1 worm cellular context compared by ENCODE assay signal in genomic region chrIV:13882573-13882972, ce11.
TF ChIP-seq lines count a peak whose summit lies in the region.

TSS of gene thoc-7 (plus strand) at chrIV:13882734.

TF ChIP-seq in whole organism, young adult, 124 proteins besides CTCF, POLR2A, EP300 and RAD21 (continued from another document):
- TF ChIP-seq mes-4 (tag; optimal IDR thresholded peaks at IDR 0.05; lab: Kevin White, UChicago) (no peak), chd-7 (tag; optimal IDR thresholded peaks at IDR 0.05; lab: Kevin White, UChicago) (peak; percentile 59), nhr-90 (tag; optimal IDR thresholded peaks at IDR 0.05; lab: Kevin White, UChicago) (no peak), F39B2.1 (GFP tag; IDR thresholded peaks at IDR 0.05; lab: Robert Waterston, UW) (peak; percentile 90), sdz-38 (tag; optimal IDR thresholded peaks at IDR 0.05; lab: Kevin White, UChicago) (no peak), sea-2 (GFP tag; IDR thresholded peaks at IDR 0.05; lab: Robert Waterston, UW) (no peak), T07F8.4 (tag; optimal IDR thresholded peaks at IDR 0.05; lab: Kevin White, UChicago) (no peak), F57C9.4 (tag; optimal IDR thresholded peaks at IDR 0.05; lab: Kevin White, UChicago) (no peak), hsf-1 (GFP tag; IDR thresholded peaks at IDR 0.05; lab: Robert Waterston, UW) (peak; percentile 80), ccch-3 (GFP tag; optimal IDR thresholded peaks at IDR 0.05; lab: Kevin White, UChicago) (no peak), F52B5.7 (tag; optimal IDR thresholded peaks at IDR 0.05; lab: Kevin White, UChicago) (peak; percentile 15), D2030.7 (GFP tag; IDR thresholded peaks at IDR 0.05; lab: Robert Waterston, UW) (no peak; the same call in 1 of the 2 replicates), dpff-1 (tag; optimal IDR thresholded peaks at IDR 0.05; lab: Kevin White, UChicago) (no peak), attf-3 (GFP tag; conservative IDR thresholded peaks at IDR 0.05; lab: Robert Waterston, UW) (no peak), F49E8.2 (tag; optimal IDR thresholded peaks at IDR 0.05; lab: Kevin White, UChicago; ENCODE audit: insufficient read depth) (peak; percentile 84), ztf-26 (tag; optimal IDR thresholded peaks at IDR 0.05; lab: Kevin White, UChicago) (no peak), efl-1 (GFP tag; optimal IDR thresholded peaks at IDR 0.05; lab: Kevin White, UChicago) (no peak), zim-3 (tag; optimal IDR thresholded peaks at IDR 0.05; lab: Kevin White, UChicago) (peak; percentile 21), repo-1 (tag; optimal IDR thresholded peaks at IDR 0.05; lab: Kevin White, UChicago) (peak; percentile 35), rcor-1 (GFP tag; IDR thresholded peaks at IDR 0.05; lab: Robert Waterston, UW) (peak; percentile 71), lsl-1 (GFP tag; optimal IDR thresholded peaks at IDR 0.05; lab: Kevin White, UChicago) (peak; percentile 53), nhr-27 (tag; optimal IDR thresholded peaks at IDR 0.05; lab: Kevin White, UChicago) (no peak), madf-8 (GFP tag; conservative IDR thresholded peaks at IDR 0.05; lab: Robert Waterston, UW) (no peak), bed-1 (GFP tag; IDR thresholded peaks at IDR 0.05; lab: Robert Waterston, UW) (no peak), F37B4.10 (GFP tag; IDR thresholded peaks at IDR 0.05; lab: Robert Waterston, UW) (no peak), mcd-1 (GFP tag; IDR thresholded peaks at IDR 0.05; lab: Robert Waterston, UW) (peak; percentile 37), F10E7.11 (tag; optimal IDR thresholded peaks at IDR 0.05; lab: Kevin White, UChicago) (no peak), Y67H2A.10 (GFP tag; conservative IDR thresholded peaks at IDR 0.05; lab: Robert Waterston, UW) (no peak), rec-8 (tag; optimal IDR thresholded peaks at IDR 0.05; lab: Kevin White, UChicago) (peak in 1 of 2 experiments; percentile 13), hlh-26 (GFP tag; conservative IDR thresholded peaks at IDR 0.05; lab: Robert Waterston, UW) (no peak), tbx-9 (tag; optimal IDR thresholded peaks at IDR 0.05; lab: Kevin White, UChicago; ENCODE audit: borderline replicate concordance) (no peak), fkh-3 (tag; optimal IDR thresholded peaks at IDR 0.05; lab: Kevin White, UChicago) (no peak), ama-1 (optimal IDR thresholded peaks at IDR 0.05; lab: Kevin White, UChicago) (no peak), ama-1 (GFP tag; optimal IDR thresholded peaks at IDR 0.05; lab: Kevin White, UChicago) (peak in 1 of 2 experiments; percentile 52), lag-1 (GFP tag; IDR thresholded peaks at IDR 0.05; lab: Robert Waterston, UW) (no peak), snpc-4 (GFP tag; optimal IDR thresholded peaks at IDR 0.05; lab: Kevin White, UChicago) (peak; percentile 35), snpc-4 (tag; optimal IDR thresholded peaks at IDR 0.05; lab: Kevin White, UChicago) (peak; percentile 7 to 94 (median 60)), gei-17 (GFP tag; optimal IDR thresholded peaks at IDR 0.05; lab: Kevin White, UChicago) (no peak), mxl-1 (tag; optimal IDR thresholded peaks at IDR 0.05; lab: Kevin White, UChicago) (peak; percentile 19), lin-54 (GFP tag; optimal IDR thresholded peaks at IDR 0.05; lab: Kevin White, UChicago) (peak; percentile 70), Y53F4B.3 (GFP tag; IDR thresholded peaks at IDR 0.05; lab: Robert Waterston, UW) (no peak), madf-6 (GFP tag; IDR thresholded peaks at IDR 0.05; lab: Robert Waterston, UW) (peak; percentile 86), zfh-2 (GFP tag; conservative IDR thresholded peaks at IDR 0.05; lab: Robert Waterston, UW) (0 out of 2 replicates have a peak, but pooled peaks have one; percentile 13), ekl-4 (GFP tag; IDR thresholded peaks at IDR 0.05; lab: Robert Waterston, UW) (peak; percentile 86; the same call in 1 of the 2 replicates), cebp-2 (GFP tag; IDR thresholded peaks at IDR 0.05; lab: Robert Waterston, UW) (peak; percentile 90; the same call in 1 of the 2 replicates), F57A8.1 (GFP tag; optimal IDR thresholded peaks at IDR 0.05; lab: Kevin White, UChicago) (no peak), somi-1 (GFP tag; optimal IDR thresholded peaks at IDR 0.05; lab: Kevin White, UChicago) (no peak), ceh-27 (GFP tag; optimal IDR thresholded peaks at IDR 0.05; lab: Kevin White, UChicago) (no peak), mel-28 (tag; optimal IDR thresholded peaks at IDR 0.05; lab: Kevin White, UChicago; ENCODE audit: borderline replicate concordance) (no peak), Y53G8AR.9 (GFP tag; conservative IDR thresholded peaks at IDR 0.05; lab: Robert Waterston, UW) (peak; percentile 77), let-607 (tag; optimal IDR thresholded peaks at IDR 0.05; lab: Kevin White, UChicago) (no peak), die-1 (tag; optimal IDR thresholded peaks at IDR 0.05; lab: Kevin White, UChicago) (peak; percentile 57), F22D6.2 (tag; optimal IDR thresholded peaks at IDR 0.05; lab: Kevin White, UChicago) (no peak), rpc-1 (optimal IDR thresholded peaks at IDR 0.05; lab: Kevin White, UChicago) (no peak), rpc-1 (tag; optimal IDR thresholded peaks at IDR 0.05; lab: Kevin White, UChicago) (no peak), ztf-18 (tag; optimal IDR thresholded peaks at IDR 0.05; lab: Kevin White, UChicago) (peak; percentile 36), lin-35 (GFP tag; optimal IDR thresholded peaks at IDR 0.05; lab: Kevin White, UChicago) (no peak), C17E4.6 (GFP tag; IDR thresholded peaks at IDR 0.05; lab: Robert Waterston, UW) (no peak), atf-7 (tag; optimal IDR thresholded peaks at IDR 0.05; lab: Kevin White, UChicago) (peak; percentile 54), nfya-1 (tag; optimal IDR thresholded peaks at IDR 0.05; lab: Kevin White, UChicago; ENCODE audit: borderline replicate concordance, insufficient read depth) (no peak), nhr-120 (GFP tag; IDR thresholded peaks at IDR 0.05; lab: Robert Waterston, UW) (no peak), hmg-20 (GFP tag; IDR thresholded peaks at IDR 0.05; lab: Robert Waterston, UW) (no peak), nfyb-1 (GFP tag; IDR thresholded peaks at IDR 0.05; lab: Robert Waterston, UW) (peak; percentile 84), ztf-3 (GFP tag; optimal IDR thresholded peaks at IDR 0.05; lab: Kevin White, UChicago) (no peak), aptf-2 (GFP tag; conservative IDR thresholded peaks at IDR 0.05; lab: Robert Waterston, UW) (no peak), lin-40 (tag; optimal IDR thresholded peaks at IDR 0.05; lab: Kevin White, UChicago) (no peak), sptf-2 (GFP tag; optimal IDR thresholded peaks at IDR 0.05; lab: Kevin White, UChicago) (no peak), egl-18 (GFP tag; IDR thresholded peaks at IDR 0.05; lab: Robert Waterston, UW) (0 out of 2 replicates have a peak, but pooled peaks have one; percentile 15), ceh-40 (GFP tag; IDR thresholded peaks at IDR 0.05; lab: Robert Waterston, UW) (0 out of 2 replicates have a peak, but pooled peaks have one; percentile 52), ceh-79 (tag; optimal IDR thresholded peaks at IDR 0.05; lab: Kevin White, UChicago) (no peak), hlh-12 (tag; optimal IDR thresholded peaks at IDR 0.05; lab: Kevin White, UChicago) (no peak), ets-4 (GFP tag; optimal IDR thresholded peaks at IDR 0.05; lab: Kevin White, UChicago) (no peak), nfya-2 (GFP tag; IDR thresholded peaks at IDR 0.05; lab: Robert Waterston, UW) (0 out of 2 replicates have a peak, but pooled peaks have one; percentile 60), lin-26 (GFP tag; IDR thresholded peaks at IDR 0.05; lab: Robert Waterston, UW) (0 out of 2 replicates have a peak, but pooled peaks have one; percentile 57), F23B12.7 (tag; optimal IDR thresholded peaks at IDR 0.05; lab: Kevin White, UChicago; ENCODE audit: insufficient read depth) (no peak), egl-44 (GFP tag; IDR thresholded peaks at IDR 0.05; lab: Robert Waterston, UW) (no peak), snpc-1.3 (tag; optimal IDR thresholded peaks at IDR 0.05; lab: Kevin White, UChicago; ENCODE audit: insufficient read depth) (peak; percentile 41), unc-62 (GFP tag; optimal IDR thresholded peaks at IDR 0.05; lab: Kevin White, UChicago) (no peak), nhr-80 (tag; optimal IDR thresholded peaks at IDR 0.05; lab: Kevin White, UChicago) (no peak), dox-1 (GFP tag; IDR thresholded peaks at IDR 0.05; lab: Robert Waterston, UW) (peak; percentile 32; the same call in 1 of the 2 replicates), Y95B8A.8 (GFP tag; IDR thresholded peaks at IDR 0.05; lab: Robert Waterston, UW) (0 out of 2 replicates have a peak, but pooled peaks have one; percentile 5), akir-1 (GFP tag; optimal IDR thresholded peaks at IDR 0.05; lab: Kevin White, UChicago) (no peak), F55B11.4 (tag; optimal IDR thresholded peaks at IDR 0.05; lab: Kevin White, UChicago; ENCODE audit: borderline replicate concordance, insufficient read depth) (no peak), K12H6.12 (tag; optimal IDR thresholded peaks at IDR 0.05; lab: Kevin White, UChicago) (peak; percentile 4), B0035.1 (tag; optimal IDR thresholded peaks at IDR 0.05; lab: Kevin White, UChicago) (no peak)
